Fruit fly (Drosophila melanogaster) whole organism, pupa: Measurements from ENCODE around the gene Ankrd49.
A peak's percentile ranks its signal among the peaks of the same experiment; 100 is the strongest.

ENCODE experiments used
- CG10348 ChIP-seq: fragments of 200-800 bp; sonication (Bioruptor generic); IDR thresholded peaks from 2 replicates; pipeline ENCODE4 v1.3.6; 2022; ENCODE audit warnings: missing biosample characterization, missing genetic modification characterization
- CG12605 ChIP-seq: fragments of 200-800 bp; sonication (Bioruptor generic); IDR thresholded peaks from 2 replicates; pipeline ENCODE4 v1.3.6; 2022; ENCODE audit warnings: missing biosample characterization, missing genetic modification characterization
- CG34367 ChIP-seq: fragments of 200-800 bp; sonication (Bioruptor generic); optimal IDR thresholded peaks from 2 replicates; lab custom pipeline; 2018; ENCODE audit warnings: missing biosample characterization, mild to moderate bottlenecking, missing genetic modification characterization
- CG4496 ChIP-seq: fragments of 200-800 bp; sonication (Bioruptor generic); IDR thresholded peaks from 3 replicates; pipeline ENCODE4 v1.3.6; 2022; ENCODE audit warnings: missing biosample characterization, missing genetic modification characterization
- CG8301 ChIP-seq: fragments of 200-800 bp; sonication (Bioruptor generic); optimal IDR thresholded peaks from 2 replicates; lab custom pipeline; 2018; ENCODE audit warnings: missing biosample characterization, mild to moderate bottlenecking, missing genetic modification characterization
- CG9948 ChIP-seq: fragments of 200-800 bp; sonication (Bioruptor generic); optimal IDR thresholded peaks from 2 replicates; lab custom pipeline; 2018; ENCODE audit warnings: missing biosample characterization, mild to moderate bottlenecking, missing genetic modification characterization, moderate library complexity
- EcR ChIP-seq: fragments of 200-800 bp; sonication (Bioruptor generic); optimal IDR thresholded peaks from 3 replicates; lab custom pipeline; 2019; ENCODE audit warnings: missing biosample characterization, missing genetic modification characterization, mild to moderate bottlenecking, moderate library complexity, missing genetic modification reagents
- Ets98B ChIP-seq: fragments of 200-800 bp; sonication (Bioruptor generic); IDR thresholded peaks from 2 replicates; pipeline ENCODE4 v1.3.6; 2022; ENCODE audit warnings: missing biosample characterization, missing genetic modification characterization
- Pif1B ChIP-seq: fragments of 200-800 bp; sonication (Bioruptor generic); optimal IDR thresholded peaks from 3 replicates; lab custom pipeline; 2016; ENCODE audit warnings: missing biosample characterization, missing genetic modification characterization
- gl ChIP-seq: fragments of 200-800 bp; sonication (Bioruptor generic); optimal IDR thresholded peaks from 2 replicates; lab custom pipeline; 2018; ENCODE audit warnings: missing biosample characterization, mild to moderate bottlenecking, missing genetic modification characterization

dm6 chr2L:14997370-14997769, 9.9 kb downstream of the Ankrd49 start, which contains the start of gene mol:
- TF ChIP-seq Ets98B: peak; percentile 52; the same call in 1 of the 2 replicates
- TF ChIP-seq CG9948 (tag; lab: Kevin White, UChicago): no peak
- peak; percentile 1 for TF ChIP-seq CG34367 (tag; lab: Kevin White, UChicago)
- 0 out of 2 replicates have a peak, but pooled peaks have one; percentile 27 for TF ChIP-seq CG12605 (GFP tag; lab: Robert Waterston, UW)
- no peak for TF ChIP-seq CG10348 (GFP tag; lab: Robert Waterston, UW)
- peak; percentile 70 for TF ChIP-seq CG4496 (GFP tag; lab: Robert Waterston, UW)
- peak; percentile 41 for TF ChIP-seq EcR (GFP tag; lab: Kevin White, UChicago)
- no peak for TF ChIP-seq CG8301 (tag; lab: Kevin White, UChicago)
- TF ChIP-seq Pif1B: no peak
- peak; percentile 51 for TF ChIP-seq gl (tag; lab: Kevin White, UChicago)
